Worm (Caenorhabditis elegans) whole organism, young adult: ENCODE data around the gene C01G5.7.

Experiments used
- B0035.1 ChIP-seq: sonication (generic microtip); optimal IDR thresholded peaks from 2 replicates; lab custom pipeline; 2016; ENCODE audit warnings: missing genetic modification characterization, mild to moderate bottlenecking, missing compliant biosample characterization, missing genotype, missing genetic modification reagents
- D2030.7 ChIP-seq: fragments of 200-800 bp; sonication (Bioruptor generic); IDR thresholded peaks from 2 replicates; pipeline ENCODE4 v1.3.6; 2022; ENCODE audit warnings: missing genetic modification reagents, missing genetic modification characterization, missing compliant biosample characterization
- F37B4.10 ChIP-seq: fragments of 200-800 bp; sonication (Bioruptor generic); IDR thresholded peaks from 2 replicates; pipeline ENCODE4 v1.3.6; 2022; ENCODE audit warnings: missing genetic modification characterization, missing compliant biosample characterization
- F52B5.7 ChIP-seq: sonication (generic microtip); optimal IDR thresholded peaks from 2 replicates; lab custom pipeline; 2016; ENCODE audit warnings: mild to moderate bottlenecking, missing genetic modification characterization, missing compliant biosample characterization
- F55B11.4 ChIP-seq: sonication (generic microtip); optimal IDR thresholded peaks from 2 replicates; lab custom pipeline; 2016; ENCODE audit warnings: missing compliant biosample characterization, missing genetic modification characterization, borderline replicate concordance; ENCODE audit not compliant: insufficient read depth
- F57C9.4 ChIP-seq: sonication (generic microtip); optimal IDR thresholded peaks from 2 replicates; lab custom pipeline; 2017; ENCODE audit warnings: mild to moderate bottlenecking, missing genetic modification characterization, missing compliant biosample characterization
- K12H6.12 ChIP-seq: fragments of 200-800 bp; sonication (Bioruptor generic); optimal IDR thresholded peaks from 2 replicates; lab custom pipeline; 2018; ENCODE audit warnings: mild to moderate bottlenecking, missing genetic modification characterization, missing compliant biosample characterization
- akir-1 ChIP-seq: fragments of 200-800 bp; sonication (Bioruptor generic); optimal IDR thresholded peaks from 2 replicates; lab custom pipeline; 2018; ENCODE audit warnings: mild to moderate bottlenecking, missing genetic modification characterization, moderate library complexity, missing compliant biosample characterization
- attf-3 ChIP-seq: fragments of 200-800 bp; sonication (Bioruptor generic); conservative IDR thresholded peaks from 2 replicates; pipeline ENCODE4 v1.3.6; 2022; ENCODE audit warnings: missing genetic modification reagents, missing genetic modification characterization, missing compliant biosample characterization
- attf-5 ChIP-seq: fragments of 200-800 bp; sonication (Bioruptor generic); optimal IDR thresholded peaks from 2 replicates; lab custom pipeline; 2018; ENCODE audit warnings: mild to moderate bottlenecking, missing genetic modification characterization, missing compliant biosample characterization
- cebp-2 ChIP-seq: fragments of 200-800 bp; sonication (Bioruptor generic); IDR thresholded peaks from 2 replicates; pipeline ENCODE4 v1.3.6; 2022; ENCODE audit warnings: missing genetic modification characterization, missing compliant biosample characterization
- ceh-40 ChIP-seq: fragments of 200-800 bp; sonication (Bioruptor generic); IDR thresholded peaks from 2 replicates; pipeline ENCODE4 v1.3.6; 2022; ENCODE audit warnings: missing genetic modification characterization, missing compliant biosample characterization
- ceh-58 ChIP-seq: fragments of 200-800 bp; sonication (Bioruptor generic); IDR thresholded peaks from 2 replicates; pipeline ENCODE4 v1.3.6; 2022; ENCODE audit warnings: missing genetic modification characterization, missing compliant biosample characterization
- die-1 ChIP-seq: sonication (generic microtip); optimal IDR thresholded peaks from 2 replicates; lab custom pipeline; 2016; ENCODE audit warnings: missing genotype, mild to moderate bottlenecking, missing genetic modification characterization, missing compliant biosample characterization
- dpl-1 ChIP-seq: fragments of 150-350 bp; optimal IDR thresholded peaks from 2 replicates; lab custom pipeline; 2014; ENCODE audit warnings: missing biosample characterization, missing genetic modification reagents, missing genetic modification characterization
- efl-1 ChIP-seq: fragments of 150-350 bp; optimal IDR thresholded peaks from 2 replicates; lab custom pipeline; 2014; ENCODE audit warnings: missing biosample characterization, missing genetic modification reagents, missing genetic modification characterization
- ekl-4 ChIP-seq: fragments of 200-800 bp; sonication (Bioruptor generic); IDR thresholded peaks from 2 replicates; pipeline ENCODE4 v1.3.6; 2022; ENCODE audit warnings: missing genetic modification reagents, missing genetic modification characterization, missing compliant biosample characterization
- let-526 ChIP-seq: fragments of 200-800 bp; sonication (Bioruptor generic); IDR thresholded peaks from 2 replicates; pipeline ENCODE4 v1.3.6; 2022; ENCODE audit warnings: missing genetic modification reagents, missing genetic modification characterization, missing compliant biosample characterization
- lin-35 ChIP-seq, 3 experiments: fragments of 150-350 bp in 2 of 3; sonication (generic microtip) in 1 of 3; optimal IDR thresholded peaks; 2 replicates each; lab custom pipeline; 2014 to 2018; ENCODE audit warnings: missing biosample characterization in 3 of 3, missing genetic modification characterization in 3 of 3, missing genetic modification reagents in 3 of 3
- lin-40 ChIP-seq: sonication (generic microtip); optimal IDR thresholded peaks from 2 replicates; lab custom pipeline; 2016; ENCODE audit warnings: missing genetic modification characterization, mild to moderate bottlenecking, missing compliant biosample characterization, missing genotype, missing genetic modification reagents
- madf-10 ChIP-seq: sonication (generic microtip); optimal IDR thresholded peaks from 2 replicates; lab custom pipeline; 2016; ENCODE audit warnings: mild to moderate bottlenecking, missing genetic modification characterization, missing compliant biosample characterization
- madf-8 ChIP-seq: fragments of 200-800 bp; sonication (Bioruptor generic); conservative IDR thresholded peaks from 2 replicates; pipeline ENCODE4 v1.3.6; 2022; ENCODE audit warnings: missing genetic modification reagents, missing genetic modification characterization, missing compliant biosample characterization
- mel-28 ChIP-seq: sonication (generic microtip); optimal IDR thresholded peaks from 2 replicates; lab custom pipeline; 2016; ENCODE audit warnings: borderline replicate concordance, mild to moderate bottlenecking, missing genetic modification characterization, missing compliant biosample characterization
- mxl-1 ChIP-seq: sonication (generic microtip); optimal IDR thresholded peaks from 2 replicates; lab custom pipeline; 2016; ENCODE audit warnings: missing genetic modification characterization, missing compliant biosample characterization
- nfya-1 ChIP-seq: sonication (generic microtip); optimal IDR thresholded peaks from 2 replicates; lab custom pipeline; 2017; ENCODE audit warnings: antibody characterized with exemption, missing compliant biosample characterization, missing genetic modification characterization, borderline replicate concordance; ENCODE audit not compliant: insufficient read depth
- nfyb-1 ChIP-seq: fragments of 200-800 bp; sonication (Bioruptor generic); IDR thresholded peaks from 2 replicates; pipeline ENCODE4 v1.3.6; 2022; ENCODE audit warnings: missing genetic modification reagents, missing genetic modification characterization, missing compliant biosample characterization
- nhr-179 ChIP-seq: sonication (generic microtip); optimal IDR thresholded peaks from 2 replicates; lab custom pipeline; 2016; ENCODE audit warnings: mild to moderate bottlenecking, missing genetic modification characterization, missing compliant biosample characterization
- nhr-90 ChIP-seq: sonication (generic microtip); optimal IDR thresholded peaks from 2 replicates; lab custom pipeline; 2016; ENCODE audit warnings: missing genotype, mild to moderate bottlenecking, missing genetic modification characterization, missing compliant biosample characterization
- rec-8 ChIP-seq, 2 experiments: sonication (generic microtip); optimal IDR thresholded peaks; 2 replicates each; lab custom pipeline; 2016; ENCODE audit warnings: mild to moderate bottlenecking in 2 of 2, missing genetic modification characterization in 2 of 2, missing genetic modification reagents in 2 of 2, missing genotype in 2 of 2, missing biosample characterization in 1 of 2, missing compliant biosample characterization in 1 of 2, moderate library complexity in 1 of 2
- snpc-1.1 ChIP-seq: sonication (generic microtip); optimal IDR thresholded peaks from 2 replicates; lab custom pipeline; 2017; ENCODE audit warnings: missing genetic modification characterization, mild to moderate bottlenecking, missing compliant biosample characterization, antibody characterized with exemption, moderate library complexity, missing genotype, missing genetic modification reagents; ENCODE audit not compliant: insufficient read depth
- snpc-3.4 ChIP-seq: sonication (generic microtip); optimal IDR thresholded peaks from 2 replicates; lab custom pipeline; 2017; ENCODE audit warnings: missing genetic modification characterization, mild to moderate bottlenecking, missing compliant biosample characterization, antibody characterized with exemption, moderate library complexity, missing genotype, missing genetic modification reagents
- snpc-4 ChIP-seq, 5 experiments: fragments of 150-350 bp in 1 of 5; sonication (generic microtip) in 4 of 5; optimal IDR thresholded peaks; 2 replicates each; lab custom pipeline; 2014 to 2018; ENCODE audit warnings: missing genetic modification characterization in 5 of 5, missing biosample characterization in 3 of 5, antibody characterized with exemption in 2 of 5, mild to moderate bottlenecking in 2 of 5, missing compliant biosample characterization in 2 of 5, missing genotype in 2 of 5, moderate library complexity in 2 of 5, missing genetic modification reagents in 1 of 5
- tlf-1 ChIP-seq: fragments of 200-800 bp; sonication (Bioruptor generic); optimal IDR thresholded peaks from 2 replicates; lab custom pipeline; 2018; ENCODE audit warnings: mild to moderate bottlenecking, missing genetic modification characterization, missing compliant biosample characterization
- unc-62 ChIP-seq: fragments of 150-350 bp; optimal IDR thresholded peaks from 2 replicates; lab custom pipeline; 2014; ENCODE audit warnings: missing biosample characterization, missing genetic modification reagents, missing genetic modification characterization
- ztf-18 ChIP-seq: sonication (generic microtip); optimal IDR thresholded peaks from 2 replicates; lab custom pipeline; 2016; ENCODE audit warnings: missing genotype, mild to moderate bottlenecking, missing genetic modification characterization, missing compliant biosample characterization
- ztf-3 ChIP-seq: fragments of 200-800 bp; sonication (Bioruptor generic); optimal IDR thresholded peaks from 2 replicates; lab custom pipeline; 2018; ENCODE audit warnings: mild to moderate bottlenecking, missing genetic modification characterization, missing compliant biosample characterization

C01G5.7 gene

ce11 chrIV:6554865-6555264 lies 36.9 kb downstream of the C01G5.7 start (continued):
- TF ChIP-seq efl-1 (GFP tag; lab: Kevin White, UChicago) (no peak), dpl-1 (GFP tag; lab: Kevin White, UChicago) (no peak), mel-28 (tag; lab: Kevin White, UChicago) (no peak), F37B4.10 (GFP tag; lab: Robert Waterston, UW) (no peak), attf-3 (GFP tag; lab: Robert Waterston, UW) (no peak), cebp-2 (no peak), lin-35 (GFP tag; optimal IDR thresholded peaks at IDR 0.05; lab: Kevin White, UChicago) (no peak), lin-40 (tag; lab: Kevin White, UChicago) (no peak), madf-10 (tag; lab: Kevin White, UChicago) (peak; percentile 44), nfyb-1 (no peak), nhr-90 (tag; lab: Kevin White, UChicago) (no peak), snpc-4 (GFP tag; optimal IDR thresholded peaks at IDR 0.05; lab: Kevin White, UChicago) (no peak), snpc-4 (tag; optimal IDR thresholded peaks at IDR 0.05; lab: Kevin White, UChicago) (no peak), B0035.1 (tag; lab: Kevin White, UChicago) (no peak), ceh-58 (no peak), let-526 (GFP tag; lab: Robert Waterston, UW) (no peak), nfya-1 (tag; lab: Kevin White, UChicago) (no peak), mxl-1 (no peak), ztf-3 (GFP tag; lab: Kevin White, UChicago) (no peak), die-1 (tag; lab: Kevin White, UChicago) (no peak), snpc-1.1 (tag; lab: Kevin White, UChicago) (no peak), K12H6.12 (tag; lab: Kevin White, UChicago) (no peak), D2030.7 (GFP tag; lab: Robert Waterston, UW) (no peak), attf-5 (peak; percentile 1), snpc-3.4 (tag; lab: Kevin White, UChicago) (no peak), ztf-18 (tag; lab: Kevin White, UChicago) (no peak), tlf-1 (GFP tag; lab: Kevin White, UChicago) (no peak), rec-8 (tag; optimal IDR thresholded peaks at IDR 0.05; lab: Kevin White, UChicago) (no peak), akir-1 (GFP tag; lab: Kevin White, UChicago) (no peak), unc-62 (GFP tag; lab: Kevin White, UChicago) (no peak), F52B5.7 (no peak), nhr-179 (tag; lab: Kevin White, UChicago) (no peak), ceh-40 (GFP tag; lab: Robert Waterston, UW) (no peak), ekl-4 (GFP tag; lab: Robert Waterston, UW) (0 out of 2 replicates have a peak, but pooled peaks have one; percentile 29), madf-8 (GFP tag; lab: Robert Waterston, UW) (no peak), F57C9.4 (tag; lab: Kevin White, UChicago) (no peak), F55B11.4 (tag; lab: Kevin White, UChicago) (no peak)
